Worm (Caenorhabditis elegans): ENCODE data around the gene sra-29.

sra-29 gene

DNA sequence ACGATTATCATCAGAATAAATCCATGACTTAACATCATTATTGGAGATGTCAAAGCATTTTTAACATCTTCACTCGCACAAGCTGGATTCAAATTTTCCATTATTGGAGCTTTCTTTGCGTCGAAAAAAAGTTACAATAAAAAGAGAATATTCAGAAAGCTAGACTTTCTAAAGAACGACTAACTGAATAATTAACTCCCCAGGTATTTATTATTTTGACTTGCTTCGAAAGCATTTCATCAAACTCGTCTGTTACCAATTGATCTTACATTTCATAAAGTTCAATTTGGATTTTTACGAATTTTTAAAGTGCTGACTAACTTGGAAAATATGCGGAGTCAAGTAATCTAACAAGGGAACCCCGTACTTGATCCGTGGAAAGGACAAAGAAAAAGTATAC is at the start of gene sra-29:
TSS of gene sra-29 (minus strand) at position 101 of the 400 bp plus-strand sequence.
- TF ChIP-seq scrt-1 (GFP tag; IDR thresholded peaks at IDR 0.05) = no peak
- TF ChIP-seq hmg-4 (GFP tag; optimal IDR thresholded peaks at IDR 0.05) = no peak
- no peak for TF ChIP-seq ceh-13 (GFP tag; optimal IDR thresholded peaks at IDR 0.05)
- TF ChIP-seq tbx-11 (GFP tag; IDR thresholded peaks at IDR 0.05) = no peak
- no peak for TF ChIP-seq pes-1 (GFP tag; IDR thresholded peaks at IDR 0.05)
- TF ChIP-seq hmbx-1 (tag; optimal IDR thresholded peaks at IDR 0.05) = no peak
- TF ChIP-seq tbx-37 (GFP tag; conservative IDR thresholded peaks at IDR 0.05) = no peak
- no peak for TF ChIP-seq hnd-1 (tag; optimal IDR thresholded peaks at IDR 0.05)
- no peak for TF ChIP-seq flt-1 (GFP tag; IDR thresholded peaks at IDR 0.05)

DNA sequence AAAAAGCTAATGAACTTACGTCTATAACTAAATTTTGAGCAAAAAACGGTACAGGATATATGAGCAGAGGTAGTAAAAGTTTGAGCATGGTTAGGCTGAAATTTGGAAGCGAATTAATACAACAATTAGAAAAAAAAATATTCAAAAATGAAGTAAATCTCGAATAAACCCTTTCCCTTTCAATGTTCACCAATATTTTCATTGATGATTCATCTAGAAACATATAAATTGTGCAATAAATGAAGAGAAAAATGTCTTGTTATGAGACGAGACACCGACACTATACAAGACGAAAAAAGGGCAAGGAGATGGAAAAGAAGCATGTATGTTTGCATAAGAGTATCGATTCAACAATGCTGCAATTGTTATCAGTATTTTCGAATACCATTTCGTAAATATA is 49.8 kb upstream of the sra-29 start, which contains the start of gene F54H5.14:
TSS of gene F54H5.14 (minus strand) at position 101 of the 400 bp plus-strand sequence.
- TF ChIP-seq ets-7 (tag; optimal IDR thresholded peaks at IDR 0.05) = no peak
- TF ChIP-seq hnd-1 (tag; optimal IDR thresholded peaks at IDR 0.05) = no peak
- no peak for TF ChIP-seq pes-1 (GFP tag; IDR thresholded peaks at IDR 0.05)
- no peak for TF ChIP-seq tbx-37 (GFP tag; conservative IDR thresholded peaks at IDR 0.05)
- no peak for TF ChIP-seq tbx-11 (GFP tag; IDR thresholded peaks at IDR 0.05)
- TF ChIP-seq hmg-4 (GFP tag; optimal IDR thresholded peaks at IDR 0.05) = no peak
- TF ChIP-seq sea-1 (GFP tag; conservative IDR thresholded peaks at IDR 0.05) = no peak
- no peak for TF ChIP-seq aly-1 (tag; optimal IDR thresholded peaks at IDR 0.05)
- TF ChIP-seq tra-4 (tag; optimal IDR thresholded peaks at IDR 0.05) = no peak
- TF ChIP-seq hmbx-1 (tag; optimal IDR thresholded peaks at IDR 0.05) = no peak
- TF ChIP-seq ama-1 (optimal IDR thresholded peaks at IDR 0.05) = no peak
- TF ChIP-seq ceh-36 (tag; optimal IDR thresholded peaks at IDR 0.05) = no peak
- no peak for TF ChIP-seq ceh-13 (GFP tag; optimal IDR thresholded peaks at IDR 0.05)

DNA sequence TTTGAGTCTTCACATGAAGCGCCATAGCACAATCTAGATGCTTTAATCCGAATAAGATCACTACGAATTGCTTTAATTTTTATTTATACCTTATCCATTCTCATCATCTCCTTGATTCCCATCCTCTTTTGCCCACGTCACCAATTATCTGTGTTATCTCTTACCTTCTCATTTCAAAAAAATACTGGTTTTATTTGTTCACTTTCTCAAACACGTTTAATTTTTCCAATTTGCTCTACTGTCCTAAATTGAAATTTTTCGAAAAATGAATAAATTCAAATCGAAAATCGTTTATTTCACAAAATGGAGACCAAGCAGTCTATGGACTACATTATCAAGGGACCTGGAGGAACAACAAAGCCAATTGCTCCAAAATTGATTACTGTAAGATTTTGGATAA is 46.3 kb upstream of the sra-29 start, which contains the start of gene F54H5.3:
TSS of gene F54H5.3 (plus strand) at position 301 of the 400 bp plus-strand sequence.
- TF ChIP-seq hmg-4 (GFP tag; optimal IDR thresholded peaks at IDR 0.05) (no peak), hmbx-1 (tag; optimal IDR thresholded peaks at IDR 0.05) (no peak), aly-1 (tag; optimal IDR thresholded peaks at IDR 0.05) (no peak), scrt-1 (GFP tag; IDR thresholded peaks at IDR 0.05) (no peak), ama-1 (optimal IDR thresholded peaks at IDR 0.05) (no peak), ceh-13 (GFP tag; optimal IDR thresholded peaks at IDR 0.05) (no peak), ceh-36 (tag; optimal IDR thresholded peaks at IDR 0.05) (no peak), hnd-1 (tag; optimal IDR thresholded peaks at IDR 0.05) (no peak)

DNA sequence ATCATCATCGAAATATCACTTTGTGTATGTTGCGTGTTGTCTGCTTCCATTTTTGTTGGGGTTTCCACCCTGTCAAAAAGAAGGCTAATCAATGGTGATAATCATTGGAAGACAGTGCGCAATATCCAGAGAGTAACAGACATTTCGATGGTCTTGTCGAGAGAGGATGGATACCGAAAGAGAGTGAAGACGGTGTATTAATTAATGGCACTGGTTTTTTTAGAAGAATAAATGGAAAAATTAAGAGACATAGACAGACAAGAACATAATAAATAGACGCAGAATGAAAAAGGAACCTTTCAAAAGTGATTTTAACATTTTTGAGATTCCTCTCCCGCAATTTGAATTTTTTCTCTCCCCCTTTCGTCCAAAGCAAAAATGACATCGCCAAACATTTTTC is 43.5 kb upstream of the sra-29 start:
- TF ChIP-seq hmbx-1 (tag; optimal IDR thresholded peaks at IDR 0.05) (no peak), tbx-37 (GFP tag; conservative IDR thresholded peaks at IDR 0.05) (no peak), B0310.2 (tag; optimal IDR thresholded peaks at IDR 0.05) (no peak)

ce11 chrII:6616770-6617169 is 41.2 kb upstream of the sra-29 start, which contains the start of gene klf-3:
Gene klf-3, plus strand, starts transcription at chrII:6616878.
- no peak for TF ChIP-seq tra-4 (tag; optimal IDR thresholded peaks at IDR 0.05)
- no peak for TF ChIP-seq F13C5.2 (tag; optimal IDR thresholded peaks at IDR 0.05)
- no peak for TF ChIP-seq B0310.2 (tag; optimal IDR thresholded peaks at IDR 0.05)

DNA sequence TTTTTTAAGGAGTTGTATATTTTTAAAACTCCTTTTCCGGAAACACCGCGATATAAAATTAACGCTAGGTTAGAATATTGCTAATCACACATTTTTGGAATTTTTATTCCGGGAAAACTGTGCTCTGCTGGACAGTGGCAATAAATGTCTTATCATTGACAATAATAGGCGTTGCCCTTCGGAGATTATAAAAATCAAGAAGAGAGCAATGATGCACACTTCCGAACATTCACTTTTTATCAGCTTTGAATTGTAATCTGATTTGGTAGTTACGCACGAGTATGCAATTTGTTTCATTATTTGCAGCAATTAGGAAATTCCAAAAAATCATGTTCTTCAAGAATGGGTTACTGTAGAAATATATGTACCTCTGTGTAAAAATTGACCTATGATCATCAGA is 40.6 kb upstream of the sra-29 start:
- TF ChIP-seq aly-1 (tag; optimal IDR thresholded peaks at IDR 0.05) (no peak), hmbx-1 (tag; optimal IDR thresholded peaks at IDR 0.05) (no peak), tbx-37 (GFP tag; conservative IDR thresholded peaks at IDR 0.05) (no peak), ets-7 (tag; optimal IDR thresholded peaks at IDR 0.05) (no peak), B0310.2 (tag; optimal IDR thresholded peaks at IDR 0.05) (no peak), ceh-13 (GFP tag; optimal IDR thresholded peaks at IDR 0.05) (no peak), pes-1 (GFP tag; IDR thresholded peaks at IDR 0.05) (no peak), ama-1 (optimal IDR thresholded peaks at IDR 0.05) (no peak), hnd-1 (tag; optimal IDR thresholded peaks at IDR 0.05) (no peak)

ce11 chrII:6615232-6616029 is 39.9 kb upstream of the sra-29 start:
- TF ChIP-seq ama-1 (optimal IDR thresholded peaks at IDR 0.05) (no peak), sea-1 (GFP tag; conservative IDR thresholded peaks at IDR 0.05) (no peak)

- TF ChIP-seq hmbx-1 (tag; optimal IDR thresholded peaks at IDR 0.05) (no peak), tbx-11 (GFP tag; IDR thresholded peaks at IDR 0.05) (no peak), aly-1 (tag; optimal IDR thresholded peaks at IDR 0.05) (no peak), tra-4 (tag; optimal IDR thresholded peaks at IDR 0.05) (no peak), scrt-1 (GFP tag; IDR thresholded peaks at IDR 0.05) (no peak), hnd-1 (tag; optimal IDR thresholded peaks at IDR 0.05) (no peak), ceh-13 (GFP tag; optimal IDR thresholded peaks at IDR 0.05) (no peak), sea-1 (GFP tag; conservative IDR thresholded peaks at IDR 0.05) (no peak), pes-1 (GFP tag; IDR thresholded peaks at IDR 0.05) (no peak), B0310.2 (tag; optimal IDR thresholded peaks at IDR 0.05) (no peak), hmg-4 (GFP tag; optimal IDR thresholded peaks at IDR 0.05) (no peak), ama-1 (optimal IDR thresholded peaks at IDR 0.05) (no peak), ets-7 (tag; optimal IDR thresholded peaks at IDR 0.05) (no peak), flt-1 (GFP tag; IDR thresholded peaks at IDR 0.05) (no peak), tbx-37 (GFP tag; conservative IDR thresholded peaks at IDR 0.05) (no peak), F13C5.2 (tag; optimal IDR thresholded peaks at IDR 0.05) (no peak), ceh-36 (tag; optimal IDR thresholded peaks at IDR 0.05) (no peak)
Measured at ce11 chrII:6614500-6614899, 39.0 kb upstream of the sra-29 start.
